Fruit fly (Drosophila melanogaster) whole organism, adult: Measurements from ENCODE around the gene COX7AL.

Experiments used
- CG11617 ChIP-seq: fragments of 200-800 bp; sonication (Bioruptor generic); optimal IDR thresholded peaks from 2 replicates; lab custom pipeline; 2017; ENCODE audit warnings: mild to moderate bottlenecking, missing biosample characterization, missing genetic modification reagents, missing genetic modification characterization
- CG12768 ChIP-seq: fragments of 200-800 bp; sonication (Bioruptor generic); optimal IDR thresholded peaks from 2 replicates; lab custom pipeline; 2017; ENCODE audit warnings: missing biosample characterization, missing genetic modification characterization, mild to moderate bottlenecking, moderate library complexity, missing genetic modification reagents
- CG14711 ChIP-seq: fragments of 200-800 bp; sonication (Bioruptor generic); optimal IDR thresholded peaks from 2 replicates; lab custom pipeline; 2018; ENCODE audit warnings: missing biosample characterization, mild to moderate bottlenecking, missing genetic modification characterization, moderate library complexity
- CG1620 ChIP-seq: fragments of 200-800 bp; sonication (Bioruptor generic); optimal IDR thresholded peaks from 2 replicates; lab custom pipeline; 2016; ENCODE audit warnings: missing biosample characterization, missing genetic modification characterization
- CG33017 ChIP-seq: fragments of 200-800 bp; sonication (Bioruptor generic); optimal IDR thresholded peaks from 2 replicates; lab custom pipeline; 2018; ENCODE audit warnings: missing biosample characterization, mild to moderate bottlenecking, missing genetic modification characterization, moderate library complexity
- CG5204 ChIP-seq: fragments of 200-800 bp; sonication (Bioruptor generic); optimal IDR thresholded peaks from 2 replicates; lab custom pipeline; 2016; ENCODE audit warnings: missing biosample characterization, missing genetic modification characterization
- CG7045 ChIP-seq: fragments of 200-800 bp; sonication (Bioruptor generic); optimal IDR thresholded peaks from 2 replicates; lab custom pipeline; 2017; ENCODE audit warnings: missing biosample characterization, mild to moderate bottlenecking, missing genetic modification characterization
- CG7101 ChIP-seq: fragments of 200-800 bp; sonication (Bioruptor generic); optimal IDR thresholded peaks from 2 replicates; lab custom pipeline; 2018; ENCODE audit warnings: missing biosample characterization, mild to moderate bottlenecking, missing genetic modification characterization, moderate library complexity
- Clk ChIP-seq: fragments of 200-800 bp; sonication (Bioruptor generic); optimal IDR thresholded peaks from 2 replicates; lab custom pipeline; 2017; ENCODE audit warnings: missing biosample characterization, missing genetic modification characterization
- Crg-1 ChIP-seq: fragments of 200-800 bp; sonication (Bioruptor generic); optimal IDR thresholded peaks from 2 replicates; lab custom pipeline; 2016; ENCODE audit warnings: missing biosample characterization, missing genetic modification characterization
- Hr96 ChIP-seq: fragments of 200-800 bp; sonication (Bioruptor generic); optimal IDR thresholded peaks from 2 replicates; lab custom pipeline; 2016; ENCODE audit warnings: missing biosample characterization, missing genetic modification characterization
- Mnt ChIP-seq: fragments of 200-800 bp; sonication (Bioruptor generic); optimal IDR thresholded peaks from 2 replicates; lab custom pipeline; 2016; ENCODE audit warnings: missing biosample characterization, mild to moderate bottlenecking, missing genetic modification characterization
- bab1 ChIP-seq: fragments of 200-800 bp; sonication (Bioruptor generic); optimal IDR thresholded peaks from 3 replicates; lab custom pipeline; 2019; ENCODE audit warnings: missing biosample characterization, mild to moderate bottlenecking, missing genetic modification characterization, moderate library complexity
- cic ChIP-seq: fragments of 200-800 bp; sonication (Bioruptor generic); optimal IDR thresholded peaks from 2 replicates; lab custom pipeline; 2017; ENCODE audit warnings: missing biosample characterization, mild to moderate bottlenecking, missing genetic modification characterization, moderate library complexity
- cnc ChIP-seq, 2 experiments: fragments of >200 bp; optimal IDR thresholded peaks; 2 replicates each; lab custom pipeline; 2017
- kay ChIP-seq: fragments of 200-800 bp; sonication (Bioruptor generic); peaks from one replicate; lab custom pipeline; 2016; ENCODE audit warnings: missing biosample characterization, missing genetic modification characterization, borderline replicate concordance
- ovo ChIP-seq: fragments of 200-800 bp; sonication (Bioruptor generic); optimal IDR thresholded peaks from 2 replicates; lab custom pipeline; 2016; ENCODE audit warnings: missing biosample characterization, missing genetic modification characterization
- pad ChIP-seq: fragments of 200-800 bp; sonication (Bioruptor generic); optimal IDR thresholded peaks from 3 replicates; lab custom pipeline; 2017; ENCODE audit warnings: missing biosample characterization, missing genetic modification characterization, mild to moderate bottlenecking, moderate library complexity, missing genetic modification reagents
- tj ChIP-seq: fragments of 200-800 bp; sonication (Bioruptor generic); optimal IDR thresholded peaks from 3 replicates; lab custom pipeline; 2017; ENCODE audit warnings: missing biosample characterization, mild to moderate bottlenecking, missing genetic modification characterization, moderate library complexity
- toe ChIP-seq: fragments of 200-800 bp; sonication (Bioruptor generic); optimal IDR thresholded peaks from 2 replicates; lab custom pipeline; 2016; ENCODE audit warnings: missing biosample characterization, missing genetic modification characterization

COX7AL gene

DNA sequence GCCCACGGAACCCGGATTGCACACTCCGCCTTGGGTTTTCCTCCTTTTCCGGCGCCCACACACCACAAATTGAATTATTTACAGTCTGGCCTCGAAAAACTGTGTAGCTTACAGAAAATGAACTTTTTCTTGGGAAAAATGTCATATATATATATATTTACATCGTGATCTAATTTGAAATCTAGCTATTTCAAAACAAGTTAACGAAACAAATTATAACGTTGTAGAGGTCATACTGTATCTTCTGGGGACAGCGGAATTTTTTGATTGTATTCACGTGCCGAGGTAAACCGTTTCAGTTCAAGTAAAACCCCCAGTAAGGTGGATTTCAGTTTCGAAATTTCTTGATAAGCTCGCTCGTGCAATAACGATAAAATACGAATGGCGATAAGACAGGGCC lies 11.0 kb downstream of the COX7AL start:
- TF ChIP-seq Mnt, result no peak
- peak; percentile 80 for TF ChIP-seq bab1
- no peak for TF ChIP-seq CG12768
- TF ChIP-seq CG5204 (GFP tag; lab: Kevin White, UChicago), result no peak
- TF ChIP-seq pad, result peak; percentile 27
- TF ChIP-seq CG1620 (GFP tag; lab: Kevin White, UChicago), result no peak
- TF ChIP-seq ovo, result no peak
- TF ChIP-seq cnc (optimal IDR thresholded peaks at IDR 0.05; lab: Kevin White, UChicago), result no peak
- peak; percentile 72 for TF ChIP-seq tj (GFP tag; lab: Kevin White, UChicago)
- peak; percentile 90 for TF ChIP-seq kay (GFP tag; lab: Kevin White, UChicago)
- TF ChIP-seq Crg-1, result no peak
- TF ChIP-seq CG14711 (tag; lab: Kevin White, UChicago), result peak; percentile 77
- no peak for TF ChIP-seq CG11617 (GFP tag; lab: Kevin White, UChicago)
- TF ChIP-seq toe (GFP tag; lab: Kevin White, UChicago), result no peak
- no peak for TF ChIP-seq CG7045 (GFP tag; lab: Kevin White, UChicago)
- TF ChIP-seq CG33017 (tag; lab: Kevin White, UChicago), result peak; percentile 55
- TF ChIP-seq cic (GFP tag; lab: Kevin White, UChicago), result peak; percentile 32
- peak; percentile 76 for TF ChIP-seq CG7101 (tag; lab: Kevin White, UChicago)
- TF ChIP-seq Hr96 (GFP tag; lab: Kevin White, UChicago), result no peak
- TF ChIP-seq Clk (GFP tag; lab: Kevin White, UChicago), result no peak

DNA sequence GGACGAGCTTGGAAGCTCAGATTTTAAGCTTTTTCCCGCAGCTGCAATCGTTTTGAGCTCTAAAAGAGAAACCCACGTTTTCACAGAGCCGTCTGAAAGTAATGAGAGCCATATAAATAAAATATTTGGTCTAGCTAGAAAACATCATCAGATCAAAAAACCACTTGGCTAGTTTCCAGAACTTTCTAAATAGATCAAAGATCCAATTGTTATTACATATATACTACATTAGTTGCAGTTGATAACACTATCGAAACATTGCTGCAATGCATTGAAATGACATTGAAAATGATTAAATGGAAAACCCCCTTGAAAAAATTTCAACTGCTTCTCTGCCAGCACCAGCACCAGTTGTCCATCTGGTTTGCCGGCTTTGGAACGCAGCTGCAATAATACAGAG lies 11.5 kb downstream of the COX7AL start:
- no peak for TF ChIP-seq CG12768
- no peak for TF ChIP-seq toe (GFP tag; lab: Kevin White, UChicago)
- TF ChIP-seq CG7045 (GFP tag; lab: Kevin White, UChicago), result peak; percentile 19
- no peak for TF ChIP-seq CG7101 (tag; lab: Kevin White, UChicago)
- peak; percentile 19 for TF ChIP-seq CG5204 (GFP tag; lab: Kevin White, UChicago)
- no peak for TF ChIP-seq CG33017 (tag; lab: Kevin White, UChicago)

dm6 chr3R:8355579-8355978 lies 12.1 kb downstream of the COX7AL start:
- TF ChIP-seq Clk (GFP tag; lab: Kevin White, UChicago) (no peak), cnc (optimal IDR thresholded peaks at IDR 0.05; lab: Kevin White, UChicago) (no peak), Crg-1 (no peak), CG5204 (GFP tag; lab: Kevin White, UChicago) (peak; percentile 5), CG14711 (tag; lab: Kevin White, UChicago) (peak; percentile 37), CG33017 (tag; lab: Kevin White, UChicago) (no peak), CG7101 (tag; lab: Kevin White, UChicago) (peak; percentile 0), tj (GFP tag; lab: Kevin White, UChicago) (no peak), bab1 (peak; percentile 18), pad (no peak), Hr96 (GFP tag; lab: Kevin White, UChicago) (peak; percentile 1), CG11617 (GFP tag; lab: Kevin White, UChicago) (no peak)

DNA sequence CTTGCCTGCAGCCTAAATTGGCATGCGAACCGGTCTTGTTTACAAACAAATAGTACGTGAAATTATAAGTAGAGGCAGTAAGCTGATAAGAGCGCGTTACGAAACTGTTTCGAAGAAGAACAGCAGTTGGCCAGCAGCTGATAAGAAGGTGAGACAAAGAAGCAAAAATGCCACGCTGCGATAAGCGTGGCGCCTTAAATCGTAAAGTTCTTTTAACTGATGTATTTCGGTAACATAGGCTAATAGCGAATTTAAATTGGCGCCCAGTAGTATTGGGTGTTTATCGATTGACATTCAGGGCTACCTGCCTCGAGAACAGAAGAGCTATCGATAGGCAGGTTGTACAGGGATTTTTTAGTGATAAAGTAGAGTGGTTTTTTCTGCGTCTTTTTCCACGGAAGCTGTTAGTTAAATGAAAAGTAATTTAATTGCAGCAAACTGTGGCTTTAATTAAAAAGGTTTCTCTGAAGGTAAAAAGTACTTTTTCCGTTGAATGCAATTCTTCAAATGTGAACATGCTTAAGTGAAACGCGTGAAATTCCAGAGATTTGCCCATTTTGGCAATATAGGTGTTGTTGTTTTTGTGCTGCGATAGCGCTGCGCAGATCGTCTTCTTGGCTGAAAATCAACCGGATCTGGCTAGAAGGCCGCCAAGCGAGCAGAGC lies 13.3 kb downstream of the COX7AL start, which contains the start of gene stck:
stck (plus strand) TSS at position 353 of the 665 bp plus-strand sequence.
- no peak for TF ChIP-seq toe (GFP tag; lab: Kevin White, UChicago)
- TF ChIP-seq cic (GFP tag; lab: Kevin White, UChicago), result peak; percentile 89
- no peak for TF ChIP-seq CG5204 (GFP tag; lab: Kevin White, UChicago)
- no peak for TF ChIP-seq bab1
- no peak for TF ChIP-seq CG33017 (tag; lab: Kevin White, UChicago)
- no peak for TF ChIP-seq CG7101 (tag; lab: Kevin White, UChicago)
- no peak for TF ChIP-seq CG14711 (tag; lab: Kevin White, UChicago)
- TF ChIP-seq CG12768, result no peak
- TF ChIP-seq Clk (GFP tag; lab: Kevin White, UChicago), result no peak
- TF ChIP-seq CG7045 (GFP tag; lab: Kevin White, UChicago), result no peak
- no peak for TF ChIP-seq cnc (optimal IDR thresholded peaks at IDR 0.05; lab: Kevin White, UChicago)
- TF ChIP-seq CG1620 (GFP tag; lab: Kevin White, UChicago), result peak; percentile 49
- TF ChIP-seq Hr96 (GFP tag; lab: Kevin White, UChicago), result peak; percentile 4
- no peak for TF ChIP-seq CG11617 (GFP tag; lab: Kevin White, UChicago)
- TF ChIP-seq Mnt, result peak; percentile 30
- peak; percentile 69 for TF ChIP-seq kay (GFP tag; lab: Kevin White, UChicago)
- no peak for TF ChIP-seq tj (GFP tag; lab: Kevin White, UChicago)
- no peak for TF ChIP-seq ovo
- TF ChIP-seq pad, result no peak
- no peak for TF ChIP-seq Crg-1

DNA sequence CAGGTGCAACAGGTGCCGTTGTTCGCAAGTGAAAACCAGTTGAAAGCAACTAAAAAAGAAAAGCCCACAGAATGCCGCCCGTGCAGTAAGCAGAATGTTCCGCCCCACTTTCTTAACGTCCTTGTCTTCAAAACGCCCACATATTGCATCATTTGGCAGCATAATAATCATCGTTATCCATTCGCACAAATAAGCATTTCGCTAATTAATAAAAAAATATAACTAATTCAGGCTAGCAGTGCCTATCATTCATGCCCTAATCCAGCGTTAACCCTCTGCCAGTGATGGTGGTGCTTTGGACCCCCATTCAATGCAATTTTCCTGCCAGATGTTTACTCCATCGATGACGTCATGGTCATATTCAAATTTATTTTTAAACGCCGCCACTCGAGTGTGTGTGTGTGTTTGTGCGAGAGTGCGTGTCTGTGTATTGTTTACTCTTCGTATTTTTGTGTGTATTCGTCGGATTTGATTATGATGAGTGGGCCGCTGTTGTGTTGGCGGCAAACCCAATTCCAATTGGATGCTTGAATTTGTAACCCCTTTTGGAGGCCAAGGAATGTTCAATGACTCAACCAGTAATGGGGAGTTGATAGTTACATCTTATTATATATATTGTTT lies 14.0 kb downstream of the COX7AL start:
- no peak for TF ChIP-seq CG33017 (tag; lab: Kevin White, UChicago)
- TF ChIP-seq CG5204 (GFP tag; lab: Kevin White, UChicago), result no peak
- peak; percentile 17 for TF ChIP-seq cic (GFP tag; lab: Kevin White, UChicago)
- TF ChIP-seq pad, result no peak
- no peak for TF ChIP-seq toe (GFP tag; lab: Kevin White, UChicago)

DNA sequence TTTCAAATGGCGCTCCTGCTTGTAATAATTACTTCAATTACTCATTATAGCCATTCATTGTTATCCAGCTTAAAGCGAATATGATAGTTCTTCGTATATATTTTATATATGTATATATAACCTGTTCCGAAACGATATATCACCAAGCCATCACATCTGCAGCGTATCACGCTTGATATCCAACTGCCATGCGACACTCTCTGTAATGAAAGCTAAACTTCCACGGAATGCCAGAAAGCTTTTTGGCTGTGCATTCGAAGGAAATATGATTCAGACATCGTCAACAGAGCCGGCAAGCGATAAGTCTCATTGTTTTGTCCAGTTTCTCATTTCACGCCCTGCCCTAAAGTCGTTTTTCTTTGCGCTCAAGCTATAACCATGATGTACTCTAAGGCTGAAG lies 14.5 kb downstream of the COX7AL start:
- TF ChIP-seq tj (GFP tag; lab: Kevin White, UChicago) (peak; percentile 69), Clk (GFP tag; lab: Kevin White, UChicago) (no peak), toe (GFP tag; lab: Kevin White, UChicago) (no peak), cic (GFP tag; lab: Kevin White, UChicago) (no peak), bab1 (no peak), Mnt (peak; percentile 60), CG12768 (no peak), CG1620 (GFP tag; lab: Kevin White, UChicago) (no peak), CG7101 (tag; lab: Kevin White, UChicago) (no peak), CG5204 (GFP tag; lab: Kevin White, UChicago) (no peak), CG33017 (tag; lab: Kevin White, UChicago) (no peak), Crg-1 (no peak), CG14711 (tag; lab: Kevin White, UChicago) (no peak), kay (GFP tag; lab: Kevin White, UChicago) (peak; percentile 93), cnc (optimal IDR thresholded peaks at IDR 0.05; lab: Kevin White, UChicago) (no peak), ovo (no peak), CG11617 (GFP tag; lab: Kevin White, UChicago) (no peak), CG7045 (GFP tag; lab: Kevin White, UChicago) (no peak)
